Worm (Caenorhabditis elegans): ENCODE data around the gene Y56A3A.31.

DNA sequence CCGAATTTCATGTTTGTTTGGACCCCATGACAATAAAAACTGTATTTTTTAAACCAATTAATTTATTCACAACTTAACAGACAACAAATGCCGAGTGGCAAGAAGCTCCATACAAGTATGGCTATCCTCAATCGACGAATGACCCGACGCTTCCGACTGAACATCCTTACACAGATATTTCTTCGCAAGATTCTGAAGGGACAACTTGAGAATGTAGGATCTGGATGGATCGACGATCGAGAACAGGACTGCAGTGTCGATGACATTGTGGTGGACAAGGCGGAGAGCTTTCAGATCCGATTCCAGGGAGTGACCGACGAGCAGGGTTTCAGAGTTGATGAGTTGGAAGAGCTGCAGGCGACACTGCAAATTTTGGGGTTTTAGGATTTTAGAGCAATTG lies 25.3 kb downstream of the Y56A3A.31 start:
- no peak for TF ChIP-seq set-16 (GFP tag; IDR thresholded peaks at IDR 0.05)
- no peak for TF ChIP-seq snpc-4 (tag; optimal IDR thresholded peaks at IDR 0.05)
- TF ChIP-seq attf-4 (tag; optimal IDR thresholded peaks at IDR 0.05), result no peak
- no peak for TF ChIP-seq nhr-11 (tag; optimal IDR thresholded peaks at IDR 0.05)
- no peak for TF ChIP-seq skn-1 (tag; optimal IDR thresholded peaks at IDR 0.05)
- TF ChIP-seq gei-8 (GFP tag; optimal IDR thresholded peaks at IDR 0.05), result no peak
- TF ChIP-seq lin-13 (GFP tag; optimal IDR thresholded peaks at IDR 0.05), result no peak
